Worm (Caenorhabditis elegans): Measurements from ENCODE around the gene unc-17.

The unc-17 gene

DNA sequence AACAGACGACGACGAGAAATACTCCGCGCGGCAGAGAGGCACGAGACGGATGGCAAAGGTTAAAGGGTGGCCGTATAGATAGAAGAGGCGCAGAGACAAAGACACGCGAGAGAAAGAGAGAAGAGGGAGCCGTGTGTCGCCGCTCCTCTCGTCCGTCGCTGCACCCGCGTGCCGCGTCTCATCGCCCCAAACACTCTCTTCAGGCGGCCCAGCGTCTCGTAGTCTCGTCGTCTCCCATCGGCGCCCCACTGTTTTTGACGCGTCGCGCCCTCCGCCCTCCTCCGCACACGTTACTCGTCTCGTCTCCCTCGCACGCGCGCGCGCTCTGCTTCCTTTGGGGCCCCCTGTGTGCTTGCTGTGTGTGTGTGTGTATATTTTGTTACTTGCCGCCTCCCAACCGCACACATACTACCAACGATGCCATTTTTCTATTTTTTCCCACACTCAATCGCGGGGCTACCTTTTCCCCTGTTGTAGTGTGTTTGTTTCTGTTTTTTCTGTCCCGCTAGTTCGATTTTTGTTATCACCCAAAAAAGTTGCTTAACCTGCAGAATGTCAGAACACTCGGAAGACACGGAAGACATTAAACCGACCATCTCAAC lies 12.1 kb upstream of the unc-17 start, which contains the start of gene madf-9:
TSS of gene madf-9 (plus strand) at position 552 of the 602 bp plus-strand sequence.
- TF ChIP-seq jun-1 (tag; optimal IDR thresholded peaks at IDR 0.05) (peak; percentile 56), lin-39 (tag; optimal IDR thresholded peaks at IDR 0.05) (peak; percentile 64), nhr-25 (tag; optimal IDR thresholded peaks at IDR 0.05) (peak; percentile 35), nhr-12 (tag; optimal IDR thresholded peaks at IDR 0.05) (no peak), ZK546.5 (tag; optimal IDR thresholded peaks at IDR 0.05) (no peak), fos-1 (tag; optimal IDR thresholded peaks at IDR 0.05) (no peak), ceh-82 (tag; optimal IDR thresholded peaks at IDR 0.05) (no peak), nhr-23 (tag; optimal IDR thresholded peaks at IDR 0.05) (peak; percentile 28), nhr-237 (tag; optimal IDR thresholded peaks at IDR 0.05) (no peak), nfya-1 (tag; optimal IDR thresholded peaks at IDR 0.05; ENCODE audit: insufficient read depth) (peak; percentile 79), zag-1 (tag; optimal IDR thresholded peaks at IDR 0.05) (no peak), R02D3.7 (tag; optimal IDR thresholded peaks at IDR 0.05) (peak; percentile 2), pqm-1 (tag; optimal IDR thresholded peaks at IDR 0.05) (no peak), lin-15B (tag; optimal IDR thresholded peaks at IDR 0.05) (peak; percentile 16), pha-4 (tag; optimal IDR thresholded peaks at IDR 0.05) (peak; percentile 49), eor-1 (tag; optimal IDR thresholded peaks at IDR 0.05) (no peak), nhr-43 (tag; optimal IDR thresholded peaks at IDR 0.05; ENCODE audit: poor library complexity, severe bottlenecking) (peak; percentile 73), skn-1 (tag; optimal IDR thresholded peaks at IDR 0.05) (no peak), mdl-1 (tag; optimal IDR thresholded peaks at IDR 0.05) (peak; percentile 65), lsy-12 (tag; optimal IDR thresholded peaks at IDR 0.05) (peak; percentile 66), snpc-4 (tag; optimal IDR thresholded peaks at IDR 0.05) (peak; percentile 68), nhr-77 (tag; optimal IDR thresholded peaks at IDR 0.05) (no peak), nhr-67 (tag; optimal IDR thresholded peaks at IDR 0.05) (no peak), elt-3 (tag; optimal IDR thresholded peaks at IDR 0.05) (no peak), hmg-11 (tag; optimal IDR thresholded peaks at IDR 0.05) (peak; percentile 99), elt-2 (tag; optimal IDR thresholded peaks at IDR 0.05) (peak; percentile 43), mml-1 (tag; optimal IDR thresholded peaks at IDR 0.05) (no peak), tbx-2 (tag; optimal IDR thresholded peaks at IDR 0.05) (peak; percentile 58), egl-27 (tag; optimal IDR thresholded peaks at IDR 0.05) (no peak), ztf-11 (tag; optimal IDR thresholded peaks at IDR 0.05) (no peak)

DNA sequence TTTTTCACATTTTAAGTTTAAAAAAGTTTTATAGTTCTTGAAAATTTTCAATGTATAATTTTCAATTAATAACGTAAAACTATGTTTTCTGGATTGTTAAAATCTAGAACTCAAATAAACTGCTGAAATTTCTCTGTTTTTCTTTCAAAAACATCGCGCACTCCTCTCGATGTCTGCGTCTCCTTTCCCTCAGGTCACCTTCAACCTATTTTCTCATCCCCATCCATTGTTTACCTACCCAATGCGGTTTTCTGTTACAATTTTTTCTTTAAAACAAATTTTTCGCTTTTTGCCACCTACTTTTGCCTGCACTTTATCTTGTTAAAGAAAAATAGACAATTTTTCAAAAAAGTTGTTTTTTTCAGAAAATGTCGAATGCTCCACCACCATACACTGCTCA lies 8.8 kb upstream of the unc-17 start, which contains the start of gene ZC416.2:
TSS of gene ZC416.2 (plus strand) at position 366 of the 400 bp plus-strand sequence.
- TF ChIP-seq lsy-12 (tag; optimal IDR thresholded peaks at IDR 0.05) (no peak), nfya-1 (tag; optimal IDR thresholded peaks at IDR 0.05; ENCODE audit: insufficient read depth) (peak; percentile 4), hmg-11 (tag; optimal IDR thresholded peaks at IDR 0.05) (peak; percentile 39), sea-2 (GFP tag; optimal IDR thresholded peaks at IDR 0.05) (no peak), nhr-23 (tag; optimal IDR thresholded peaks at IDR 0.05) (no peak), egl-27 (tag; optimal IDR thresholded peaks at IDR 0.05) (no peak), lin-39 (tag; optimal IDR thresholded peaks at IDR 0.05) (no peak), pqm-1 (tag; optimal IDR thresholded peaks at IDR 0.05) (no peak), lin-15B (tag; optimal IDR thresholded peaks at IDR 0.05) (no peak), pha-4 (tag; optimal IDR thresholded peaks at IDR 0.05) (peak; percentile 89)

DNA sequence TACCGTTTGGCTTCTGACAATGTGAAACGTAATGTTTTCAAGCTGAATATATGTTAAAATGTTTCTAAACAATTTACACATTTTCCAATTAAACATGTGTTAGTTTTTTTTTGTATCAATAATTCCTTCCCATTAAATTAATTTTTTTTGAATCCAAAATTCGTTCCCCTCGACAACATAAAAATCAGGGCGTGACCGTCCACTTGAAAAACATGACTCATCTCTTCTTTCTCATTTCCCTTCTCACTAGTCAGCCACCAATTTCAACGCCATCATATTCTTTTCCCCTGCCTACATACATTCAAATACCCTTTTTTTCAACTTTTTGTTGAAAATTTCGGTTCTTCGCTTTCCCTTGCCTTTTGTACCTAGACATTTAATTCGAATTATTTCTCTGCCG lies 8.0 kb upstream of the unc-17 start:
- TF ChIP-seq nhr-237 (tag; optimal IDR thresholded peaks at IDR 0.05) (no peak), R02D3.7 (tag; optimal IDR thresholded peaks at IDR 0.05) (no peak), elt-2 (tag; optimal IDR thresholded peaks at IDR 0.05) (no peak), mdl-1 (tag; optimal IDR thresholded peaks at IDR 0.05) (no peak), lsy-12 (tag; optimal IDR thresholded peaks at IDR 0.05) (no peak), nhr-25 (tag; optimal IDR thresholded peaks at IDR 0.05) (no peak), daf-12 (tag; optimal IDR thresholded peaks at IDR 0.05) (no peak), nhr-28 (tag; optimal IDR thresholded peaks at IDR 0.05) (no peak), elt-3 (tag; optimal IDR thresholded peaks at IDR 0.05) (no peak), eor-1 (tag; optimal IDR thresholded peaks at IDR 0.05) (no peak), unc-39 (tag; optimal IDR thresholded peaks at IDR 0.05) (no peak), ztf-4 (tag; optimal IDR thresholded peaks at IDR 0.05) (no peak), fkh-10 (GFP tag; optimal IDR thresholded peaks at IDR 0.05) (no peak), sea-2 (GFP tag; optimal IDR thresholded peaks at IDR 0.05) (no peak)

All from whole organism, L3 larva.